Fruit fly (Drosophila melanogaster) whole organism, embryonic: Measurements from ENCODE around the gene Arc42.

ENCODE experiments used
- Bteb2 ChIP-seq: fragments of 200-800 bp; sonication (Bioruptor generic); optimal IDR thresholded peaks from 2 replicates; lab custom pipeline; 2016; ENCODE audit warnings: missing biosample characterization, missing genetic modification characterization
- CG10543 ChIP-seq: fragments of 200-800 bp; sonication (Bioruptor generic); optimal IDR thresholded peaks from 3 replicates; lab custom pipeline; 2017; ENCODE audit warnings: missing biosample characterization, mild to moderate bottlenecking, missing genetic modification characterization, moderate library complexity
- CG11085 ChIP-seq: fragments of 200-800 bp; sonication (Bioruptor generic); IDR thresholded peaks from 2 replicates; pipeline ENCODE4 v1.3.6; 2022; ENCODE audit warnings: missing biosample characterization, missing genetic modification characterization
- CG11560 ChIP-seq: fragments of 200-800 bp; sonication (Bioruptor generic); IDR thresholded peaks from 3 replicates; pipeline ENCODE4 v1.3.6; 2022; ENCODE audit warnings: missing biosample characterization, missing genetic modification characterization
- CG12071 ChIP-seq: fragments of 200-800 bp; sonication (Bioruptor generic); optimal IDR thresholded peaks from 3 replicates; lab custom pipeline; 2018; ENCODE audit warnings: missing biosample characterization, mild to moderate bottlenecking, missing genetic modification characterization
- CG12155 ChIP-seq: fragments of 200-800 bp; sonication (Bioruptor generic); optimal IDR thresholded peaks from 3 replicates; lab custom pipeline; 2016; ENCODE audit warnings: missing biosample characterization, missing genetic modification characterization
- CG15514 ChIP-seq: fragments of 200-800 bp; sonication (Bioruptor generic); optimal IDR thresholded peaks from 3 replicates; lab custom pipeline; 2017; ENCODE audit warnings: missing biosample characterization, missing genetic modification characterization, mild to moderate bottlenecking, moderate library complexity, missing genetic modification reagents
- CG15601 ChIP-seq: fragments of 200-800 bp; sonication (Bioruptor generic); optimal IDR thresholded peaks from 3 replicates; lab custom pipeline; 2019; ENCODE audit warnings: missing biosample characterization, mild to moderate bottlenecking, missing genetic modification characterization, moderate library complexity
- CG18599 ChIP-seq: fragments of 200-800 bp; sonication (Bioruptor generic); optimal IDR thresholded peaks from 3 replicates; lab custom pipeline; 2017; ENCODE audit warnings: missing biosample characterization, missing genetic modification characterization, mild to moderate bottlenecking, moderate library complexity, missing genetic modification reagents
- CG2116 ChIP-seq: fragments of 200-800 bp; sonication (Bioruptor generic); optimal IDR thresholded peaks from 3 replicates; lab custom pipeline; 2018; ENCODE audit warnings: missing biosample characterization, mild to moderate bottlenecking, missing genetic modification characterization
- CG4404 ChIP-seq: fragments of 200-800 bp; sonication (Bioruptor generic); IDR thresholded peaks from 2 replicates; pipeline ENCODE4 v1.3.6; 2022; ENCODE audit warnings: missing biosample characterization, missing genetic modification characterization
- CG4707 ChIP-seq: fragments of 200-800 bp; sonication (Bioruptor generic); optimal IDR thresholded peaks from 2 replicates; lab custom pipeline; 2018; ENCODE audit warnings: missing biosample characterization, mild to moderate bottlenecking, missing genetic modification characterization, moderate library complexity
- CG4820 ChIP-seq: fragments of 200-800 bp; sonication (Bioruptor generic); optimal IDR thresholded peaks from 3 replicates; lab custom pipeline; 2016; ENCODE audit warnings: missing biosample characterization, missing genetic modification characterization
- CG7357 ChIP-seq: fragments of 200-800 bp; sonication (Bioruptor generic); IDR thresholded peaks from 3 replicates; pipeline ENCODE4 v1.3.6; 2022; ENCODE audit warnings: missing biosample characterization, missing genetic modification characterization
- CG7556 ChIP-seq: fragments of 200-800 bp; sonication (Bioruptor generic); optimal IDR thresholded peaks from 2 replicates; lab custom pipeline; 2017; ENCODE audit warnings: missing biosample characterization, mild to moderate bottlenecking, missing genetic modification characterization
- CG7928 ChIP-seq: fragments of 200-800 bp; sonication (Bioruptor generic); optimal IDR thresholded peaks from 2 replicates; lab custom pipeline; 2017; ENCODE audit warnings: missing biosample characterization, mild to moderate bottlenecking, missing genetic modification characterization
- CG8290 ChIP-seq, 3 experiments: fragments of 200-800 bp; sonication (Bioruptor generic); optimal IDR thresholded peaks; 2 replicates each; lab custom pipeline; 2016 to 2019; ENCODE audit warnings: missing biosample characterization in 3 of 3, missing genetic modification characterization in 3 of 3, mild to moderate bottlenecking in 2 of 3, moderate library complexity in 1 of 3
- CG8944 ChIP-seq: fragments of 200-800 bp; sonication (Bioruptor generic); optimal IDR thresholded peaks from 3 replicates; lab custom pipeline; 2016; ENCODE audit warnings: missing biosample characterization, missing genetic modification characterization
- Doc2 ChIP-seq: fragments of 200-800 bp; sonication (Bioruptor generic); IDR thresholded peaks from 2 replicates; pipeline ENCODE4 v1.3.6; 2022; ENCODE audit warnings: missing biosample characterization, missing genetic modification characterization
- Dref ChIP-seq: fragments of 200-800 bp; sonication (Bioruptor generic); IDR thresholded peaks from 2 replicates; pipeline ENCODE4 v1.3.6; 2022; ENCODE audit warnings: missing biosample characterization, missing genetic modification characterization
- HHEX ChIP-seq: fragments of 200-800 bp; sonication (Bioruptor generic); optimal IDR thresholded peaks from 3 replicates; lab custom pipeline; 2017; ENCODE audit warnings: missing biosample characterization, mild to moderate bottlenecking, missing genetic modification characterization, missing genetic modification reagents
- HmgD ChIP-seq: fragments of 200-800 bp; sonication (Bioruptor generic); optimal IDR thresholded peaks from 3 replicates; lab custom pipeline; 2016; ENCODE audit warnings: missing biosample characterization, missing genetic modification characterization
- Hr78 ChIP-seq, 2 experiments: fragments of 200-800 bp in 1 of 2; fragments of >200 bp in 1 of 2; sonication (Bioruptor generic) in 1 of 2; optimal IDR thresholded peaks; 2 replicates each; lab custom pipeline; 2017 to 2019; ENCODE audit warnings: missing biosample characterization in 2 of 2, missing genetic modification characterization in 2 of 2, mild to moderate bottlenecking in 1 of 2, moderate library complexity in 1 of 2
- Jarid2 ChIP-seq: fragments of 200-800 bp; sonication (Bioruptor generic); optimal IDR thresholded peaks from 3 replicates; lab custom pipeline; 2017; ENCODE audit warnings: mild to moderate bottlenecking, missing biosample characterization, missing genetic modification reagents, missing genetic modification characterization
- Lhr ChIP-seq: fragments of 200-800 bp; sonication (Bioruptor generic); optimal IDR thresholded peaks from 3 replicates; lab custom pipeline; 2017; ENCODE audit warnings: mild to moderate bottlenecking, missing biosample characterization, missing genetic modification reagents, missing genetic modification characterization
- MBD-R2 ChIP-seq: fragments of 200-800 bp; sonication (Bioruptor generic); IDR thresholded peaks from 2 replicates; pipeline ENCODE4 v1.3.6; 2022; ENCODE audit warnings: missing biosample characterization, missing genetic modification characterization
- MESR4 ChIP-seq: fragments of 200-800 bp; sonication (Bioruptor generic); optimal IDR thresholded peaks from 2 replicates; lab custom pipeline; 2018; ENCODE audit warnings: missing biosample characterization, mild to moderate bottlenecking, missing genetic modification characterization, moderate library complexity
- Opbp ChIP-seq: fragments of 200-800 bp; sonication (Bioruptor generic); IDR thresholded peaks from 3 replicates; pipeline ENCODE4 v1.3.6; 2022; ENCODE audit warnings: missing biosample characterization, missing genetic modification characterization; ENCODE audit not compliant: partially characterized antibody
- Rfx ChIP-seq: fragments of 200-800 bp; sonication (Bioruptor generic); IDR thresholded peaks from 2 replicates; pipeline ENCODE4 v1.3.6; 2022; ENCODE audit warnings: missing biosample characterization, missing genetic modification characterization
- aop ChIP-seq: fragments of 200-800 bp; sonication (Bioruptor generic); IDR thresholded peaks from 2 replicates; pipeline ENCODE4 v1.3.6; 2022; ENCODE audit warnings: missing biosample characterization, missing genetic modification characterization
- bab2 ChIP-seq: fragments of 200-800 bp; sonication (Bioruptor generic); optimal IDR thresholded peaks from 2 replicates; lab custom pipeline; 2016; ENCODE audit warnings: missing biosample characterization, missing genetic modification characterization
- ci ChIP-seq: fragments of 200-800 bp; sonication (Bioruptor generic); IDR thresholded peaks from 3 replicates; pipeline ENCODE4 v1.3.6; 2022; ENCODE audit warnings: missing biosample characterization, missing genetic modification characterization
- crol ChIP-seq: fragments of 200-800 bp; sonication (Bioruptor generic); IDR thresholded peaks from 2 replicates; pipeline ENCODE4 v1.3.6; 2022; ENCODE audit warnings: missing biosample characterization, missing genetic modification characterization
- ewg ChIP-seq: fragments of 200-800 bp; sonication (Bioruptor generic); optimal IDR thresholded peaks from 3 replicates; lab custom pipeline; 2017; ENCODE audit warnings: mild to moderate bottlenecking, missing biosample characterization, missing genetic modification reagents, missing genetic modification characterization
- gro ChIP-seq: fragments of 200-800 bp; sonication (Bioruptor generic); optimal IDR thresholded peaks from 2 replicates; lab custom pipeline; 2016; ENCODE audit warnings: missing biosample characterization, missing genetic modification characterization
- hkb ChIP-seq, 2 experiments: fragments of 200-800 bp in 1 of 2; fragments of >200 bp in 1 of 2; sonication (Bioruptor generic) in 1 of 2; IDR thresholded peaks in 1 of 2; optimal IDR thresholded peaks in 1 of 2; 2 replicates each; pipeline versions ENCODE4 v1.3.6 to Lab custom; 2017 to 2022; ENCODE audit warnings: missing biosample characterization in 1 of 2, missing genetic modification characterization in 1 of 2
- jigr1 ChIP-seq: fragments of 200-800 bp; sonication (Bioruptor generic); IDR thresholded peaks from 3 replicates; pipeline ENCODE4 v1.3.6; 2022; ENCODE audit warnings: missing biosample characterization, missing genetic modification characterization
- ken ChIP-seq: fragments of 200-800 bp; sonication (Bioruptor generic); IDR thresholded peaks from 3 replicates; pipeline ENCODE4 v1.3.6; 2022; ENCODE audit warnings: missing biosample characterization, missing genetic modification characterization
- nerfin-1 ChIP-seq: fragments of 200-800 bp; sonication (Bioruptor generic); optimal IDR thresholded peaks from 3 replicates; lab custom pipeline; 2019; ENCODE audit warnings: missing biosample characterization, mild to moderate bottlenecking, missing genetic modification characterization, moderate library complexity
- nerfin-2 ChIP-seq: fragments of 200-800 bp; sonication (Bioruptor generic); IDR thresholded peaks from 2 replicates; pipeline ENCODE4 v1.3.6; 2022; ENCODE audit warnings: missing biosample characterization, missing genetic modification characterization; ENCODE audit not compliant: partially characterized antibody
- pita ChIP-seq: fragments of 200-800 bp; sonication (Bioruptor generic); optimal IDR thresholded peaks from 2 replicates; lab custom pipeline; 2017; ENCODE audit warnings: missing biosample characterization, mild to moderate bottlenecking, missing genetic modification characterization
- sens ChIP-seq: fragments of 200-800 bp; sonication (Bioruptor generic); peaks from one replicate; lab custom pipeline; 2016; ENCODE audit warnings: missing biosample characterization, missing genetic modification characterization
- sr ChIP-seq: fragments of 200-800 bp; sonication (Bioruptor generic); IDR thresholded peaks from 3 replicates; pipeline ENCODE4 v1.3.6; 2022; ENCODE audit warnings: missing biosample characterization, missing genetic modification characterization
- stc ChIP-seq: fragments of 200-800 bp; sonication (Bioruptor generic); IDR thresholded peaks from 2 replicates; pipeline ENCODE4 v1.3.6; 2022; ENCODE audit warnings: missing biosample characterization, missing genetic modification characterization
- trem ChIP-seq: fragments of 200-800 bp; optimal IDR thresholded peaks from 3 replicates; lab custom pipeline; 2019; ENCODE audit warnings: missing biosample characterization, mild to moderate bottlenecking, missing genetic modification characterization, moderate library complexity
- tup ChIP-seq: fragments of 200-800 bp; sonication (Bioruptor generic); optimal IDR thresholded peaks from 2 replicates; lab custom pipeline; 2016; ENCODE audit warnings: missing biosample characterization, mild to moderate bottlenecking, missing genetic modification characterization, moderate library complexity
- z ChIP-seq: fragments of 200-800 bp; sonication (Bioruptor generic); IDR thresholded peaks from 3 replicates; pipeline ENCODE4 v1.3.6; 2022; ENCODE audit warnings: missing biosample characterization, missing genetic modification characterization
- zfh2 ChIP-seq: fragments of 200-800 bp; sonication (Bioruptor generic); optimal IDR thresholded peaks from 2 replicates; lab custom pipeline; 2016; ENCODE audit warnings: missing biosample characterization, missing genetic modification characterization

Arc42 gene

DNA sequence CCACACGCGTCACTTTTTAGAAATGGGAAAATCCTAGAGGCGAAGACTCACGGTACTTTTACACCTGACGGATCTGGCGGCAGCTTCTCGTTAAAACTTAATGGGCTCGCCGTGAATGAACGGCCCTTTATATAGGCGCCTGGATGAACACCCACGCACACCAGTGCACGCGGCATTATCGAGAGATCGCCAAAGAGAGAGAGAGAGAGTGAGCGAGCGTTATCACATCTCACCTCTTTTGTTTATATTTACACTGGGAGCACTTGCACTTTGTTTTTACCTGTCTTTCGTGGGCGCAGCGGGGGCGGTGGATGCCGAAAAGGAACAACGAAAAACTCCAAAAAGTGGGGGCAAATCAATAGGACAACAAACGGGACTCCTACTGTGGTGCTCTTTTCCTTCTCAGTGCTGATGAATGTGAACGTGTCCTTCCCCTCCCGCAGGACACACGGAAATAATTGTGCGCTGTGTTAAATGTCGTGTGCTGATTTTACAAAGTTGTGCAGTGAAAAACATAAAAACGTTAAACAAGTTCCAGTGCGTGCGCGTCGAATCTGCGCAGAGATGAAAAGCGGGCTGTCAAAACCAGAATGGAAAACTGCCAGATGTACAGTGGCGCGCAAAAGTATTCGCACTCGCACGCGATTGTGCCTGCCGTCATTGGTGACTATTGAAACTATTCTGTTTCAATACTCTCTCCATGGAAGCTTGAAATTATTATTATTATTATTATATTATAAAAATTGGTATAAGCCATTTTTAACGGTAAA lies 2.2 kb upstream of the Arc42 start, which contains the start of gene Mrp5 (continued):
- TF ChIP-seq CG11085 (GFP tag; lab: Robert Waterston, UW), result no peak
- TF ChIP-seq CG10543 (GFP tag; lab: Kevin White, UChicago), result no peak
- no peak for TF ChIP-seq pita (GFP tag; lab: Kevin White, UChicago)
- no peak for TF ChIP-seq Hr78 (GFP tag; optimal IDR thresholded peaks at IDR 0.05; lab: Kevin White, UChicago)
- no peak for TF ChIP-seq jigr1 (GFP tag; lab: Robert Waterston, UW)
- TF ChIP-seq MBD-R2 (GFP tag; lab: Robert Waterston, UW), result no peak; the same call in 1 of the 2 replicates
- peak; percentile 76 for TF ChIP-seq ci (GFP tag; lab: Robert Waterston, UW)
- TF ChIP-seq CG8944 (GFP tag; lab: Kevin White, UChicago), result no peak
- no peak for TF ChIP-seq CG4707 (GFP tag; lab: Kevin White, UChicago)
- TF ChIP-seq CG12071 (GFP tag; lab: Kevin White, UChicago), result no peak
- TF ChIP-seq nerfin-2 (GFP tag; lab: Robert Waterston, UW), result no peak
- peak; percentile 75 for TF ChIP-seq crol (GFP tag; lab: Robert Waterston, UW)
- TF ChIP-seq Doc2, result no peak
- TF ChIP-seq sens (GFP tag; lab: Kevin White, UChicago), result peak; percentile 64
- TF ChIP-seq trem (tag; lab: Kevin White, UChicago), result no peak
- TF ChIP-seq Dref (GFP tag; lab: Robert Waterston, UW), result no peak
- peak; percentile 39 for TF ChIP-seq MESR4 (GFP tag; lab: Kevin White, UChicago)
- TF ChIP-seq CG7556 (GFP tag; lab: Kevin White, UChicago), result peak; percentile 42
- no peak for TF ChIP-seq tup (GFP tag; lab: Kevin White, UChicago)
- peak; percentile 91 for TF ChIP-seq sr
- no peak for TF ChIP-seq Opbp (GFP tag; lab: Robert Waterston, UW)
- TF ChIP-seq ken (GFP tag; lab: Robert Waterston, UW), result peak; percentile 48; the same call in 1 of the 3 replicates
- peak; percentile 9 for TF ChIP-seq CG4820 (GFP tag; lab: Kevin White, UChicago)
- peak; percentile 11 for TF ChIP-seq Bteb2 (GFP tag; lab: Kevin White, UChicago)
- no peak for TF ChIP-seq Lhr (GFP tag; lab: Kevin White, UChicago)
- TF ChIP-seq CG7928 (GFP tag; lab: Kevin White, UChicago), result no peak
- peak; percentile 49; the same call in 1 of the 2 replicates for TF ChIP-seq aop (GFP tag; lab: Robert Waterston, UW)
- TF ChIP-seq gro (GFP tag; lab: Kevin White, UChicago), result peak; percentile 24
- peak; percentile 34 for TF ChIP-seq CG12155 (GFP tag; lab: Kevin White, UChicago)
- peak; percentile 95 for TF ChIP-seq ewg (GFP tag; lab: Kevin White, UChicago)
- TF ChIP-seq bab2 (GFP tag; lab: Kevin White, UChicago), result no peak
- TF ChIP-seq hkb (optimal IDR thresholded peaks at IDR 0.05; lab: Kevin White, UChicago), result no peak
- TF ChIP-seq hkb (GFP tag; IDR thresholded peaks at IDR 0.05; lab: Robert Waterston, UW), result peak; percentile 73
- TF ChIP-seq Jarid2 (GFP tag; lab: Kevin White, UChicago), result peak; percentile 52
- TF ChIP-seq HHEX (GFP tag; lab: Kevin White, UChicago), result peak; percentile 6
- TF ChIP-seq Rfx (GFP tag; lab: Robert Waterston, UW), result peak; percentile 77
- peak; percentile 36 for TF ChIP-seq CG18599 (GFP tag; lab: Kevin White, UChicago)
- TF ChIP-seq CG11560 (tag; lab: Robert Waterston, UW), result no peak
- TF ChIP-seq z, result no peak
- peak; percentile 30; the same call in 1 of the 2 replicates for TF ChIP-seq stc (GFP tag; lab: Robert Waterston, UW)
- no peak for TF ChIP-seq HmgD (GFP tag; lab: Kevin White, UChicago)
- TF ChIP-seq nerfin-1 (tag; lab: Kevin White, UChicago), result no peak
- TF ChIP-seq zfh2, result no peak
- TF ChIP-seq CG15514 (GFP tag; lab: Kevin White, UChicago), result peak; percentile 32
- TF ChIP-seq CG4404, result no peak
- no peak for TF ChIP-seq CG7357 (GFP tag; lab: Robert Waterston, UW)
- TF ChIP-seq CG15601 (tag; lab: Kevin White, UChicago), result no peak
- TF ChIP-seq CG8290 (GFP tag; optimal IDR thresholded peaks at IDR 0.05; lab: Kevin White, UChicago), result no peak
- peak in 1 of 2 experiments; percentile 20 for TF ChIP-seq CG8290 (tag; optimal IDR thresholded peaks at IDR 0.05; lab: Kevin White, UChicago)
- TF ChIP-seq CG2116 (GFP tag; lab: Kevin White, UChicago), result no peak
